Fruit fly (Drosophila melanogaster) whole organism, pupa: ENCODE measurements around the gene park.

Experiments
- CG34367 ChIP-seq: fragments of 200-800 bp; sonication (Bioruptor generic); optimal IDR thresholded peaks from 2 replicates; lab custom pipeline; 2018; ENCODE audit warnings: missing biosample characterization, mild to moderate bottlenecking, missing genetic modification characterization
- Pif1A ChIP-seq: fragments of 200-800 bp; sonication (Bioruptor generic); optimal IDR thresholded peaks from 3 replicates; lab custom pipeline; 2016; ENCODE audit warnings: missing biosample characterization, missing genetic modification characterization
- fd96Ca ChIP-seq: fragments of 200-800 bp; sonication (Bioruptor generic); IDR thresholded peaks from 3 replicates; pipeline ENCODE4 v1.3.6; 2022; ENCODE audit warnings: missing biosample characterization, missing genetic modification characterization
- gl ChIP-seq: fragments of 200-800 bp; sonication (Bioruptor generic); optimal IDR thresholded peaks from 2 replicates; lab custom pipeline; 2018; ENCODE audit warnings: missing biosample characterization, mild to moderate bottlenecking, missing genetic modification characterization

DNA sequence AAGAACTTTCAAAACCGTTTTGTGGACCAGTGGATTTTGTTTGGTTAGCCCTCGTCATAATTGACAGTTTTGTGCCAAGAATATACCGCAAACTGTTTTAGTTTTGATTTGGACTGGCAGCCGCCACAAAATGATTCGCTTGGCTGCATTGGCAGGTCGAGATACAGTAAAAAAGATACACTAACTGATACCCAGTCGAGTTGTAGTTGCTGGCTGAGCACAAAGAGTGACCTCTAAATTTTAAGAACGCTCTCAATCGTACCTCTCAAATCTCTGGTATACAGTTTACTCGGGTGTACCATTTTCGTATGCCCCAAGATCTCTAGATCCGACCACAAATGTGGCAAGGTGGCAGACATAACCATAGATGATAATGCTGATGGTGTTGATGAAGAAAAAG lies 46.3 kb upstream of the park start:
- TF ChIP-seq CG34367 (tag; lab: Kevin White, UChicago), result no peak
- no peak for TF ChIP-seq Pif1A (GFP tag; lab: Kevin White, UChicago)
- no peak for TF ChIP-seq gl (tag; lab: Kevin White, UChicago)
- no peak for TF ChIP-seq fd96Ca (GFP tag; lab: Robert Waterston, UW)
